Worm (Caenorhabditis elegans): ENCODE data around the gene mrps-25.

The mrps-25 gene

ce11 chrIV:1068730-1069244 lies 12.1 kb downstream of the mrps-25 start:
- TF ChIP-seq ets-4 (GFP tag; optimal IDR thresholded peaks at IDR 0.05) (no peak), F37B4.10 (GFP tag; IDR thresholded peaks at IDR 0.05) (0 out of 2 replicates have a peak, but pooled peaks have one; percentile 15), egrh-3 (GFP tag; IDR thresholded peaks at IDR 0.05) (peak; percentile 80; the same call in 1 of the 2 replicates), zfh-2 (GFP tag; conservative IDR thresholded peaks at IDR 0.05) (peak; percentile 89)

ce11 chrIV:1070383-1070782 lies 13.7 kb downstream of the mrps-25 start:
- TF ChIP-seq nhr-80 (tag; optimal IDR thresholded peaks at IDR 0.05) (peak; percentile 88), K12H6.12 (tag; optimal IDR thresholded peaks at IDR 0.05) (peak; percentile 47), hmg-1.2 (GFP tag; IDR thresholded peaks at IDR 0.05) (peak; percentile 84), lin-35 (GFP tag; optimal IDR thresholded peaks at IDR 0.05) (peak in 1 of 3 experiments; percentile 54), dox-1 (GFP tag; IDR thresholded peaks at IDR 0.05) (peak; percentile 58), efl-1 (GFP tag; optimal IDR thresholded peaks at IDR 0.05) (no peak), madf-10 (tag; optimal IDR thresholded peaks at IDR 0.05) (peak; percentile 1), F23B12.7 (tag; optimal IDR thresholded peaks at IDR 0.05; ENCODE audit: insufficient read depth) (peak; percentile 40), sptf-2 (GFP tag; optimal IDR thresholded peaks at IDR 0.05) (no peak), egrh-3 (GFP tag; IDR thresholded peaks at IDR 0.05) (peak; percentile 82), attf-5 (GFP tag; optimal IDR thresholded peaks at IDR 0.05) (peak; percentile 32), nhr-120 (GFP tag; IDR thresholded peaks at IDR 0.05) (no peak), pbrm-1 (GFP tag; IDR thresholded peaks at IDR 0.05) (peak; percentile 80; the same call in 1 of the 2 replicates), B0035.1 (tag; optimal IDR thresholded peaks at IDR 0.05) (no peak), mcd-1 (GFP tag; IDR thresholded peaks at IDR 0.05) (peak; percentile 66), attf-3 (GFP tag; conservative IDR thresholded peaks at IDR 0.05) (0 out of 2 replicates have a peak, but pooled peaks have one; percentile 42), nfyb-1 (GFP tag; IDR thresholded peaks at IDR 0.05) (0 out of 2 replicates have a peak, but pooled peaks have one; percentile 28), zfh-2 (GFP tag; conservative IDR thresholded peaks at IDR 0.05) (peak; percentile 99), snpc-1.1 (tag; optimal IDR thresholded peaks at IDR 0.05; ENCODE audit: insufficient read depth) (no peak), ets-4 (GFP tag; optimal IDR thresholded peaks at IDR 0.05) (peak; percentile 29), K11D2.4 (GFP tag; IDR thresholded peaks at IDR 0.05) (peak; percentile 83), ztf-18 (tag; optimal IDR thresholded peaks at IDR 0.05) (peak; percentile 23), cebp-1 (GFP tag; IDR thresholded peaks at IDR 0.05) (no peak), cebp-1 (tag; optimal IDR thresholded peaks at IDR 0.05) (peak; percentile 72), T07F8.4 (tag; optimal IDR thresholded peaks at IDR 0.05) (no peak), lin-54 (GFP tag; optimal IDR thresholded peaks at IDR 0.05) (peak; percentile 9), rcor-1 (GFP tag; IDR thresholded peaks at IDR 0.05) (no peak), tlf-1 (GFP tag; optimal IDR thresholded peaks at IDR 0.05) (no peak)

- no peak for TF ChIP-seq nfya-1 (tag; optimal IDR thresholded peaks at IDR 0.05; ENCODE audit: borderline replicate concordance, insufficient read depth)
- no peak for TF ChIP-seq repo-1 (tag; optimal IDR thresholded peaks at IDR 0.05)
- no peak for TF ChIP-seq aptf-3 (GFP tag; IDR thresholded peaks at IDR 0.05)
- TF ChIP-seq nfya-2 (GFP tag; IDR thresholded peaks at IDR 0.05) = no peak
- no peak for TF ChIP-seq tlf-1 (GFP tag; optimal IDR thresholded peaks at IDR 0.05)
These were observed 17.4 kb downstream of the mrps-25 start for ce11 chrIV:1074069-1074468.

DNA sequence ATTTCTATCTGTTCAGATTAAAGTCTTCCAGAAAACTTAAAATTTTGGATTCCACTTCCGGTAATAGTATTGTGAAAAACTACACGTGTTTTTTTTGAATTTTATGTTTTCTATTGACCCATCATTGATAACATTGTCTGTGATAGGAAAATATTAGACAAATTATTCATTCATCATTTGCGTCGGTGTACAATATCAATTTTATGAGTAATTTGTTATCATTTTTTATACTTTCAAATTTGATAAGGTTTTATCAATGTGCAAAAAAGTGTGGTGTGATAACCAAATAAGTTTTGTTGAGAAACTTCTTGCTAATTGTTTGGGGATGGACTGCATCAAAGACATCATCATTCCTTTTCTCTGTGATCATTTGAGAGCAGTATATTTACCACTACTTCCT lies 18.8 kb downstream of the mrps-25 start:
- TF ChIP-seq madf-8 (GFP tag; conservative IDR thresholded peaks at IDR 0.05) = no peak
- no peak for TF ChIP-seq snpc-1.1 (tag; optimal IDR thresholded peaks at IDR 0.05; ENCODE audit: insufficient read depth)
- TF ChIP-seq snpc-1.3 (tag; optimal IDR thresholded peaks at IDR 0.05; ENCODE audit: insufficient read depth) = no peak
- TF ChIP-seq nhr-80 (tag; optimal IDR thresholded peaks at IDR 0.05) = peak; percentile 33

All from whole organism, young adult.